Fruit fly (Drosophila melanogaster) whole organism, embryonic: ENCODE measurements around the gene CG17768.

Experiments used
- CG16813 ChIP-seq: fragments of 200-800 bp; sonication (Bioruptor generic); IDR thresholded peaks from 3 replicates; pipeline ENCODE4 v1.3.6; 2022; ENCODE audit warnings: missing biosample characterization, missing genetic modification characterization; ENCODE audit not compliant: partially characterized antibody
- CG32772 ChIP-seq: fragments of 200-800 bp; sonication (Bioruptor generic); IDR thresholded peaks from 2 replicates; pipeline ENCODE4 v1.3.6; 2022; ENCODE audit warnings: missing biosample characterization, missing genetic modification characterization
- cg ChIP-seq: fragments of 200-800 bp; sonication (Bioruptor generic); optimal IDR thresholded peaks from 3 replicates; lab custom pipeline; 2019; ENCODE audit warnings: missing biosample characterization, mild to moderate bottlenecking, missing genetic modification characterization, moderate library complexity

- peak; percentile 45; the same call in 1 of the 2 replicates for TF ChIP-seq CG32772 (GFP tag; lab: Robert Waterston, UW)
- no peak for TF ChIP-seq cg (GFP tag; lab: Kevin White, UChicago)
- TF ChIP-seq CG16813 (GFP tag; lab: Robert Waterston, UW): 0 out of 3 replicates have a peak, but pooled peaks have one; percentile 36
These were observed 25.9 kb upstream of the CG17768 start, which contains the start of the genes Bug22 and TfIIB for dm6 chr2L:10430802-10431476.
